Fruit fly (Drosophila melanogaster) whole organism, pupa: ENCODE measurements around the gene TrpA1.

ENCODE experiments used
- CG4496 ChIP-seq: fragments of 200-800 bp; sonication (Bioruptor generic); IDR thresholded peaks from 3 replicates; pipeline ENCODE4 v1.3.6; 2022; ENCODE audit warnings: missing biosample characterization, missing genetic modification characterization
- CG8159 ChIP-seq: fragments of 200-800 bp; sonication (Bioruptor generic); optimal IDR thresholded peaks from 3 replicates; lab custom pipeline; 2018; ENCODE audit warnings: missing biosample characterization, mild to moderate bottlenecking, missing genetic modification characterization, moderate library complexity
- D1 ChIP-seq: fragments of 200-800 bp; sonication (Bioruptor generic); optimal IDR thresholded peaks from 2 replicates; lab custom pipeline; 2018; ENCODE audit warnings: missing biosample characterization, mild to moderate bottlenecking, missing genetic modification characterization, moderate library complexity
- EcR ChIP-seq: fragments of 200-800 bp; sonication (Bioruptor generic); optimal IDR thresholded peaks from 3 replicates; lab custom pipeline; 2019; ENCODE audit warnings: missing biosample characterization, missing genetic modification characterization, mild to moderate bottlenecking, moderate library complexity, missing genetic modification reagents
- Pif1B ChIP-seq: fragments of 200-800 bp; sonication (Bioruptor generic); optimal IDR thresholded peaks from 3 replicates; lab custom pipeline; 2016; ENCODE audit warnings: missing biosample characterization, missing genetic modification characterization
- rn ChIP-seq: fragments of 200-800 bp; sonication (Bioruptor generic); IDR thresholded peaks from 2 replicates; pipeline ENCODE4 v1.3.6; 2022; ENCODE audit warnings: missing biosample characterization, missing genetic modification characterization

DNA sequence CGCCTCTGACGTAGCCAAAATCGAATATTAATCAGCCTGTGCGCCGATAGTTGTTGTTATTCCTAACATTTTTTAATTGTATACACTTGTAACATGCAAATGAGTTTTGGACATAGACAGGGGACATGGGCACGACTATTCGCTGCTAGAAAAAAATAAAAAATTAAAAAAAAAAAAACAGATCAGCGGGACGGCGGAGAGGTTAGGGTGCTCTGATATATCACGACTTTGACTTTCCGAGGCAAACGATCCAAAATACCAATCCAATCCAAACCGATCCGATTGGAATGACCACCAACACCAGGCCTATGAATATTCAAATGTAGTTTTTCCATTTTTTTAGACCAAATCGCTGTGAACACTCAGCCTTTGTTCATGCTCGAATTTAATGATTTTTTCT lies 44.3 kb downstream of the TrpA1 start:
- no peak for TF ChIP-seq Pif1B (GFP tag; lab: Kevin White, UChicago)
- TF ChIP-seq D1 (tag; lab: Kevin White, UChicago) = no peak
- TF ChIP-seq rn (GFP tag; lab: Robert Waterston, UW) = no peak
- no peak for TF ChIP-seq CG8159 (tag; lab: Kevin White, UChicago)
- TF ChIP-seq CG4496 (GFP tag; lab: Robert Waterston, UW) = no peak
- TF ChIP-seq EcR (GFP tag; lab: Kevin White, UChicago) = no peak
